Fruit fly (Drosophila melanogaster) whole organism, pupa: ENCODE measurements around the gene CG34011.

Experiments
- CG12605 ChIP-seq: fragments of 200-800 bp; sonication (Bioruptor generic); IDR thresholded peaks from 2 replicates; pipeline ENCODE4 v1.3.6; 2022; ENCODE audit warnings: missing biosample characterization, missing genetic modification characterization
- CG13204 ChIP-seq: fragments of 200-800 bp; sonication (Bioruptor generic); optimal IDR thresholded peaks from 2 replicates; lab custom pipeline; 2018; ENCODE audit warnings: missing biosample characterization, mild to moderate bottlenecking, missing genetic modification characterization, moderate library complexity
- CG32121 ChIP-seq: fragments of 200-800 bp; sonication (Bioruptor generic); IDR thresholded peaks from 2 replicates; pipeline ENCODE4 v1.3.6; 2022; ENCODE audit warnings: missing biosample characterization, missing genetic modification characterization
- CG34367 ChIP-seq: fragments of 200-800 bp; sonication (Bioruptor generic); optimal IDR thresholded peaks from 2 replicates; lab custom pipeline; 2018; ENCODE audit warnings: missing biosample characterization, mild to moderate bottlenecking, missing genetic modification characterization
- CG8301 ChIP-seq: fragments of 200-800 bp; sonication (Bioruptor generic); optimal IDR thresholded peaks from 2 replicates; lab custom pipeline; 2018; ENCODE audit warnings: missing biosample characterization, mild to moderate bottlenecking, missing genetic modification characterization
- EcR ChIP-seq: fragments of 200-800 bp; sonication (Bioruptor generic); optimal IDR thresholded peaks from 3 replicates; lab custom pipeline; 2019; ENCODE audit warnings: missing biosample characterization, missing genetic modification characterization, mild to moderate bottlenecking, moderate library complexity, missing genetic modification reagents
- Ets98B ChIP-seq: fragments of 200-800 bp; sonication (Bioruptor generic); IDR thresholded peaks from 2 replicates; pipeline ENCODE4 v1.3.6; 2022; ENCODE audit warnings: missing biosample characterization, missing genetic modification characterization
- Pif1A ChIP-seq: fragments of 200-800 bp; sonication (Bioruptor generic); optimal IDR thresholded peaks from 3 replicates; lab custom pipeline; 2016; ENCODE audit warnings: missing biosample characterization, missing genetic modification characterization
- Pif1B ChIP-seq: fragments of 200-800 bp; sonication (Bioruptor generic); optimal IDR thresholded peaks from 3 replicates; lab custom pipeline; 2016; ENCODE audit warnings: missing biosample characterization, missing genetic modification characterization
- fd96Ca ChIP-seq: fragments of 200-800 bp; sonication (Bioruptor generic); IDR thresholded peaks from 3 replicates; pipeline ENCODE4 v1.3.6; 2022; ENCODE audit warnings: missing biosample characterization, missing genetic modification characterization
- gl ChIP-seq: fragments of 200-800 bp; sonication (Bioruptor generic); optimal IDR thresholded peaks from 2 replicates; lab custom pipeline; 2018; ENCODE audit warnings: missing biosample characterization, mild to moderate bottlenecking, missing genetic modification characterization
- rn ChIP-seq: fragments of 200-800 bp; sonication (Bioruptor generic); IDR thresholded peaks from 2 replicates; pipeline ENCODE4 v1.3.6; 2022; ENCODE audit warnings: missing biosample characterization, missing genetic modification characterization

DNA sequence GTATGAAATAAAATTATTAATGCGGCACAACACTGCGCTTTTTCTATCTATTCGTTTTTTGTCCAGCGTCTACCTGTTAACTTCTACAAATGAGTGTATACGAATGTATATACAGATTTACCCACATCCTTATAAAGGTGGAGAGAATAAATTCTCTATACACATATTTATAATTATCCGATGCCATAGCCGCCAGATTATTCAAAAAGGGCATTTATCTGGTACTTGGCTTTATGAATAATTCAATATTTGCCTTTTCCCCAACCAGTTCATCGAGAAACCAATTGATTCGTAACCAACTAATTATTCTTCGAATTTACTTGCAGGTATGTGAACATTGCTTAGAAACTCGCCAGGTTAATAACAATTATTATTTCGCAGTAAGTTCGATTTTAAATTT lies 24.6 kb downstream of the CG34011 start, which contains the start of gene CG11147:
- TF ChIP-seq CG34367 (no peak), fd96Ca (GFP tag; lab: Robert Waterston, UW) (no peak), rn (no peak), Pif1B (GFP tag; lab: Kevin White, UChicago) (no peak), Ets98B (GFP tag; lab: Robert Waterston, UW) (no peak), CG13204 (GFP tag; lab: Kevin White, UChicago) (no peak), Pif1A (no peak), CG32121 (no peak), CG12605 (no peak), gl (no peak), CG8301 (tag; lab: Kevin White, UChicago) (no peak), EcR (GFP tag; lab: Kevin White, UChicago) (no peak)
